Comparison of ENCODE assay signal across 5 fruit fly cellular contexts in the genomic region with DNA sequence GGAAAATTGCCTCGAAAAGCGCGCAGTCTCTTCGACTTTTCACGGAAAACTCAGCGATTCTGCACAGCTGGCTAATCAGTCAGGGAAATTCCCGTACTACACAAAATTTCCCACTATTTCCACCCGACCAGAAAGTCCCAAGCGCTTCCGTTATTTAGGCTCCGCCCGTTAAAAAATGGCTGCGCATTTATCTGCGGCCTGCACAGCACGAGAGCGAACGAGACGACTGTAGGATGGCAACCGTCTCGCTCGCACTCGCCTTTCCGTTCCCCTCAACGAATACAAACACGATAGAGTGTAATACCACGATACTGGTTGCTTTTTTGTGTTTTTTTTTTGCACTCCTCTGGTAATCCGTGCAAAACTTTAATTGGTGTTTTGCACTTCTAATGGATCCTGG.
TF ChIP-seq lines count a peak whose summit lies in the region.

No protein-coding gene starts in this region.

TF ChIP-seq in whole organism, adult, 20 proteins besides CTCF, POLR2A, EP300 and RAD21 (continued from another document):
- TF ChIP-seq ovo (GFP tag; optimal IDR thresholded peaks at IDR 0.05; lab: Kevin White, UChicago) = peak; percentile 14
- peak; percentile 16 for TF ChIP-seq toe (GFP tag; optimal IDR thresholded peaks at IDR 0.05; lab: Kevin White, UChicago)
- TF ChIP-seq CG11617 (GFP tag; optimal IDR thresholded peaks at IDR 0.05; lab: Kevin White, UChicago) = peak; percentile 38

TF ChIP-seq in whole organism, embryonic, 481 proteins besides CTCF, POLR2A, EP300 and RAD21 (continued from another document and continues in another):
- TF ChIP-seq CG4328 (GFP tag; optimal IDR thresholded peaks at IDR 0.05; lab: Kevin White, UChicago) (peak; percentile 76), gfzf (GFP tag; optimal IDR thresholded peaks at IDR 0.05; lab: Kevin White, UChicago) (no peak), CG8089 (GFP tag; optimal IDR thresholded peaks at IDR 0.05; lab: Kevin White, UChicago) (no peak), toy (GFP tag; IDR thresholded peaks at IDR 0.05; lab: Robert Waterston, UW) (no peak), MTF-1 (GFP tag; optimal IDR thresholded peaks at IDR 0.05; lab: Kevin White, UChicago; ENCODE audit: borderline replicate concordance) (peak; percentile 59), CG2678 (tag; optimal IDR thresholded peaks at IDR 0.05; lab: Kevin White, UChicago) (peak; percentile 13), CG3407 (GFP tag; optimal IDR thresholded peaks at IDR 0.05; lab: Kevin White, UChicago) (no peak), CG11247 (GFP tag; IDR thresholded peaks at IDR 0.05; lab: Robert Waterston, UW) (no peak; the same call in 1 of the 2 replicates), CG17912 (GFP tag; optimal IDR thresholded peaks at IDR 0.05; lab: Kevin White, UChicago) (peak; percentile 88), chif (GFP tag; optimal IDR thresholded peaks at IDR 0.05; lab: Kevin White, UChicago) (no peak), oc (tag; optimal IDR thresholded peaks at IDR 0.05; lab: Kevin White, UChicago) (peak; percentile 64), D (optimal IDR thresholded peaks at IDR 0.05; lab: Kevin White, UChicago) (peak; percentile 19), D (GFP tag; optimal IDR thresholded peaks at IDR 0.05; lab: Kevin White, UChicago) (no peak), CG15514 (GFP tag; optimal IDR thresholded peaks at IDR 0.05; lab: Kevin White, UChicago) (peak; percentile 41), pan (optimal IDR thresholded peaks at IDR 0.05; lab: Kevin White, UChicago) (no peak), pan (GFP tag; optimal IDR thresholded peaks at IDR 0.05 in 1 of 2, IDR thresholded peaks at IDR 0.05 in 1 of 2) (peak in 1 of 2 experiments; percentile 46), amos (GFP tag; IDR thresholded peaks at IDR 0.05; lab: Robert Waterston, UW; ENCODE audit: partially characterized antibody) (no peak), tx (GFP tag; optimal IDR thresholded peaks at IDR 0.05; lab: Kevin White, UChicago) (no peak), HmgD (GFP tag; optimal IDR thresholded peaks at IDR 0.05; lab: Kevin White, UChicago) (no peak), CG9817 (tag; optimal IDR thresholded peaks at IDR 0.05; lab: Kevin White, UChicago) (peak; percentile 27), Sry-δ (GFP tag; optimal IDR thresholded peaks at IDR 0.05; lab: Kevin White, UChicago) (no peak), zfh1 (GFP tag; IDR thresholded peaks at IDR 0.05; lab: Robert Waterston, UW) (0 out of 3 replicates have a peak, but pooled peaks have one; percentile 7), lola (GFP tag; optimal IDR thresholded peaks at IDR 0.05; lab: Kevin White, UChicago) (no peak), Rfx (GFP tag; IDR thresholded peaks at IDR 0.05; lab: Robert Waterston, UW) (no peak; the same call in 1 of the 2 replicates), CG8924 (tag; optimal IDR thresholded peaks at IDR 0.05; lab: Kevin White, UChicago) (no peak), CG33213 (GFP tag; optimal IDR thresholded peaks at IDR 0.05; lab: Kevin White, UChicago) (no peak), ATbp (GFP tag; optimal IDR thresholded peaks at IDR 0.05; lab: Kevin White, UChicago) (peak; percentile 51), CG12769 (tag; optimal IDR thresholded peaks at IDR 0.05; lab: Kevin White, UChicago) (no peak), Dbx (GFP tag; IDR thresholded peaks at IDR 0.05; lab: Robert Waterston, UW) (no peak), CG2120 (GFP tag; optimal IDR thresholded peaks at IDR 0.05; lab: Kevin White, UChicago) (no peak), fru (optimal IDR thresholded peaks at IDR 0.05; lab: Kevin White, UChicago) (no peak)

TF ChIP-seq in whole organism, prepupa, 60 proteins besides CTCF, POLR2A, EP300 and RAD21 (continued from another document):
- peak; percentile 30 for TF ChIP-seq OdsH (GFP tag; optimal IDR thresholded peaks at IDR 0.05; lab: Kevin White, UChicago)
- TF ChIP-seq Hr38 (GFP tag; optimal IDR thresholded peaks at IDR 0.05; lab: Kevin White, UChicago) = no peak
- TF ChIP-seq topi (GFP tag; optimal IDR thresholded peaks at IDR 0.05; lab: Kevin White, UChicago) = peak; percentile 30
- peak; percentile 5 for TF ChIP-seq acj6 (GFP tag; optimal IDR thresholded peaks at IDR 0.05; lab: Kevin White, UChicago)
- TF ChIP-seq CG8319 (GFP tag; optimal IDR thresholded peaks at IDR 0.05; lab: Kevin White, UChicago) = peak; percentile 7
- peak; percentile 22 for TF ChIP-seq CG9139 (GFP tag; optimal IDR thresholded peaks at IDR 0.05; lab: Kevin White, UChicago)
- no peak for TF ChIP-seq Gug (GFP tag; IDR thresholded peaks at IDR 0.05; lab: Robert Waterston, UW)
- peak; percentile 50 for TF ChIP-seq net (GFP tag; optimal IDR thresholded peaks at IDR 0.05; lab: Kevin White, UChicago)
- TF ChIP-seq CG6854 (GFP tag; optimal IDR thresholded peaks at IDR 0.05; lab: Kevin White, UChicago) = peak; percentile 50
- peak; percentile 74 for TF ChIP-seq Eip78C (GFP tag; lab: Kevin White, UChicago)
- TF ChIP-seq fkh (GFP tag; optimal IDR thresholded peaks at IDR 0.05; lab: Kevin White, UChicago) = peak; percentile 77
- TF ChIP-seq Eip75B (GFP tag; optimal IDR thresholded peaks at IDR 0.05; lab: Kevin White, UChicago) = peak; percentile 4
- TF ChIP-seq CG34406 (GFP tag; optimal IDR thresholded peaks at IDR 0.05; lab: Kevin White, UChicago) = peak; percentile 61
- TF ChIP-seq CG16779 (tag; optimal IDR thresholded peaks at IDR 0.05; lab: Kevin White, UChicago) = peak; percentile 10
- no peak for TF ChIP-seq CG11902 (GFP tag; optimal IDR thresholded peaks at IDR 0.05; lab: Kevin White, UChicago)
- peak; percentile 45 for TF ChIP-seq Sox102F (GFP tag; optimal IDR thresholded peaks at IDR 0.05; lab: Kevin White, UChicago)
- TF ChIP-seq CG10669 (GFP tag; optimal IDR thresholded peaks at IDR 0.05; lab: Kevin White, UChicago) = peak; percentile 0
- peak; percentile 45 for TF ChIP-seq CG8632 (GFP tag; optimal IDR thresholded peaks at IDR 0.05; lab: Kevin White, UChicago)
- TF ChIP-seq CG10631 (GFP tag; optimal IDR thresholded peaks at IDR 0.05; lab: Kevin White, UChicago) = no peak
- no peak for TF ChIP-seq Hr4 (GFP tag; optimal IDR thresholded peaks at IDR 0.05; lab: Kevin White, UChicago)
- TF ChIP-seq CG6792 (GFP tag; optimal IDR thresholded peaks at IDR 0.05; lab: Kevin White, UChicago) = peak; percentile 17
- peak; percentile 40 to 61 for TF ChIP-seq ss (GFP tag; optimal IDR thresholded peaks at IDR 0.05; lab: Kevin White, UChicago)
- TF ChIP-seq esn (GFP tag; optimal IDR thresholded peaks at IDR 0.05; lab: Kevin White, UChicago) = peak; percentile 41
- peak; percentile 22 for TF ChIP-seq achi (GFP tag; optimal IDR thresholded peaks at IDR 0.05; lab: Kevin White, UChicago)

TF ChIP-seq in whole organism, pupa, 21 proteins besides CTCF, POLR2A, EP300 and RAD21 (continued from another document):
- no peak for TF ChIP-seq Ets98B (GFP tag; IDR thresholded peaks at IDR 0.05; lab: Robert Waterston, UW)
- TF ChIP-seq CG12605 (GFP tag; IDR thresholded peaks at IDR 0.05; lab: Robert Waterston, UW) = peak; percentile 55; the same call in 1 of the 2 replicates

TF ChIP-seq in whole organism, wandering third instar larva, 38 proteins besides CTCF, POLR2A, EP300 and RAD21 (continued from another document):
- TF ChIP-seq h (GFP tag; optimal IDR thresholded peaks at IDR 0.05; lab: Kevin White, UChicago) (peak; percentile 36), sv (GFP tag; optimal IDR thresholded peaks at IDR 0.05; lab: Kevin White, UChicago) (no peak), ey (GFP tag; optimal IDR thresholded peaks at IDR 0.05; lab: Kevin White, UChicago) (no peak)
